Worm (Caenorhabditis elegans) whole organism, L4/young adult: ENCODE data around the gene ahsa-1.

ENCODE experiments used
- dao-5 ChIP-seq: sonication (generic microtip); optimal IDR thresholded peaks from 2 replicates; lab custom pipeline; 2016; ENCODE audit warnings: missing genotype, missing genetic modification characterization, moderate library complexity, missing compliant biosample characterization
- him-1 ChIP-seq: sonication (generic microtip); optimal IDR thresholded peaks from 2 replicates; lab custom pipeline; 2016; ENCODE audit warnings: missing genotype, missing genetic modification reagents, missing genetic modification characterization, missing compliant biosample characterization

DNA sequence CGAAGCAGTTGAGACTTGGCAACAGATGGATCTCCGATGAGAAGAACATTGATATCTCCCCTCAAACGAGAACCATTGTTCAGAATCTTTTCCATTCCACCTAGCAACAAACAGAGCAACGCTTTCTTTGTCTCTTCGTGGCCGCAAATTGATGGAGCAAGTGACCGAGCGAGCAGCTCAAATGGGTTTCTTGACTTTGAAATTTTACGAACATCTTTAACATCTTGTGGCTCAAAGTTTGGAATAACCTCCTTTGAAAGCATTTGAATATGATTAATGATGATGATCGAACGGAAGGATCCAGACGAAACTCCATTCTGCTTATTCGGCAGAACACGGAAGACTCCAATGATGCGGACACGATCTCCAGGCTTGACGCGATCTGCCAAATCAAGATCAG, 26.8 kb downstream of the ahsa-1 start:
- TF ChIP-seq him-1 (no peak), dao-5 (no peak)
